Fruit fly (Drosophila melanogaster): ENCODE results near the gene CG42302.

- TF ChIP-seq CTCF (optimal IDR thresholded peaks at IDR 0.05) = no peak
- TF ChIP-seq CG8478 (optimal IDR thresholded peaks at IDR 0.05) = no peak
These were observed 48.3 kb upstream of the CG42302 start, which contains the start of gene CCKLR-17D3 for dm6 chrX:18773817-18774216.

All from S2 (cell line).